Worm (Caenorhabditis elegans) whole organism, L4/young adult: Measurements from ENCODE around the gene K01A11.1.

Experiments
- W03F9.2 ChIP-seq: fragments of 150-350 bp; optimal IDR thresholded peaks from 2 replicates; lab custom pipeline; 2014; ENCODE audit warnings: missing biosample characterization, missing genetic modification characterization
- dao-5 ChIP-seq: sonication (generic microtip); optimal IDR thresholded peaks from 2 replicates; lab custom pipeline; 2016; ENCODE audit warnings: missing genotype, missing genetic modification characterization, moderate library complexity, missing compliant biosample characterization
- him-1 ChIP-seq: sonication (generic microtip); optimal IDR thresholded peaks from 2 replicates; lab custom pipeline; 2016; ENCODE audit warnings: missing genotype, missing genetic modification reagents, missing genetic modification characterization, missing compliant biosample characterization

- no peak for TF ChIP-seq W03F9.2 (tag; lab: Kevin White, UChicago)
- TF ChIP-seq him-1 (tag; lab: Kevin White, UChicago) = no peak
- TF ChIP-seq dao-5 = no peak
Measured at ce11 chrIII:3461403-3461802, 30.1 kb upstream of the K01A11.1 start, which contains the start of gene pph-6.
